Worm (Caenorhabditis elegans) whole organism, mixed stage, embryonic: ENCODE data around the gene Y57G11C.1142.

Source experiments
- M03D4.4 ChIP-seq: sonication (generic microtip); optimal IDR thresholded peaks from 2 replicates; lab custom pipeline; 2017; ENCODE audit warnings: mild to moderate bottlenecking, missing genetic modification characterization, missing compliant biosample characterization
- bed-3 ChIP-seq: fragments of 200-800 bp; sonication (Bioruptor generic); optimal IDR thresholded peaks from 3 replicates; lab custom pipeline; 2018; ENCODE audit warnings: mild to moderate bottlenecking, missing genetic modification characterization, moderate library complexity, missing compliant biosample characterization
- blmp-1 ChIP-seq: fragments of 150-350 bp; optimal IDR thresholded peaks from 2 replicates; lab custom pipeline; 2014; ENCODE audit warnings: missing biosample characterization, missing genetic modification characterization
- ceh-39 ChIP-seq: fragments of 150-350 bp; optimal IDR thresholded peaks from 2 replicates; lab custom pipeline; 2014; ENCODE audit warnings: missing biosample characterization, missing genetic modification characterization
- ceh-43 ChIP-seq: fragments of 200-800 bp; sonication (Bioruptor generic); optimal IDR thresholded peaks from 2 replicates; lab custom pipeline; 2018; ENCODE audit warnings: mild to moderate bottlenecking, missing genetic modification characterization, moderate library complexity, missing compliant biosample characterization
- ceh-83 ChIP-seq: fragments of 200-800 bp; sonication (Bioruptor generic); optimal IDR thresholded peaks from 2 replicates; lab custom pipeline; 2018; ENCODE audit warnings: mild to moderate bottlenecking, missing genetic modification characterization, missing compliant biosample characterization
- ces-1 ChIP-seq: fragments of 150-350 bp; optimal IDR thresholded peaks from 2 replicates; lab custom pipeline; 2014; ENCODE audit warnings: missing biosample characterization, missing genetic modification reagents, missing genetic modification characterization
- cnd-1 ChIP-seq: fragments of 200-800 bp; sonication (Bioruptor generic); optimal IDR thresholded peaks from 2 replicates; lab custom pipeline; 2018; ENCODE audit warnings: mild to moderate bottlenecking, missing genetic modification characterization, missing compliant biosample characterization
- drap-1 ChIP-seq: fragments of 200-800 bp; sonication (Bioruptor generic); optimal IDR thresholded peaks from 3 replicates; lab custom pipeline; 2018; ENCODE audit warnings: mild to moderate bottlenecking, missing genetic modification characterization, missing compliant biosample characterization
- elt-1 ChIP-seq: sonication (generic microtip); optimal IDR thresholded peaks from 2 replicates; lab custom pipeline; 2017; ENCODE audit warnings: missing genetic modification characterization, mild to moderate bottlenecking, missing compliant biosample characterization, antibody characterized with exemption, moderate library complexity, borderline replicate concordance; ENCODE audit not compliant: insufficient read depth
- elt-3 ChIP-seq: fragments of 150-350 bp; optimal IDR thresholded peaks from 2 replicates; lab custom pipeline; 2014; ENCODE audit warnings: missing biosample characterization, missing genetic modification characterization
- flh-1 ChIP-seq: fragments of 200-800 bp; sonication (Bioruptor generic); optimal IDR thresholded peaks from 2 replicates; lab custom pipeline; 2018; ENCODE audit warnings: mild to moderate bottlenecking, missing genetic modification characterization, moderate library complexity, missing compliant biosample characterization
- ham-2 ChIP-seq: fragments of 200-800 bp; sonication (Bioruptor generic); optimal IDR thresholded peaks from 2 replicates; lab custom pipeline; 2018; ENCODE audit warnings: mild to moderate bottlenecking, missing genetic modification characterization, missing compliant biosample characterization
- lin-13 ChIP-seq: fragments of 150-350 bp; optimal IDR thresholded peaks from 2 replicates; lab custom pipeline; 2014; ENCODE audit warnings: missing biosample characterization, missing genetic modification characterization
- lin-32 ChIP-seq: fragments of 200-800 bp; sonication (Bioruptor generic); optimal IDR thresholded peaks from 2 replicates; lab custom pipeline; 2018; ENCODE audit warnings: mild to moderate bottlenecking, missing genetic modification characterization, missing compliant biosample characterization
- lsy-2 ChIP-seq: fragments of 150-350 bp; optimal IDR thresholded peaks from 2 replicates; lab custom pipeline; 2014; ENCODE audit warnings: missing biosample characterization, missing genetic modification characterization
- mab-5 ChIP-seq: fragments of 150-350 bp; optimal IDR thresholded peaks from 2 replicates; lab custom pipeline; 2014; ENCODE audit warnings: missing biosample characterization, missing genetic modification characterization
- mep-1 ChIP-seq: fragments of 150-350 bp; optimal IDR thresholded peaks from 2 replicates; lab custom pipeline; 2017; ENCODE audit warnings: missing biosample characterization, missing genetic modification reagents, missing genetic modification characterization, inconsistent platforms
- mls-2 ChIP-seq: sonication (generic microtip); optimal IDR thresholded peaks from 2 replicates; lab custom pipeline; 2016; ENCODE audit warnings: mild to moderate bottlenecking, missing genetic modification characterization, moderate library complexity, missing compliant biosample characterization
- nhr-12 ChIP-seq: fragments of 150-350 bp; optimal IDR thresholded peaks from 2 replicates; lab custom pipeline; 2014; ENCODE audit warnings: missing biosample characterization, missing genetic modification characterization
- nhr-2 ChIP-seq: fragments of 150-350 bp; optimal IDR thresholded peaks from 2 replicates; lab custom pipeline; 2014; ENCODE audit warnings: missing biosample characterization, missing genetic modification characterization
- nhr-237 ChIP-seq: fragments of 150-350 bp; optimal IDR thresholded peaks from 2 replicates; lab custom pipeline; 2014; ENCODE audit warnings: missing biosample characterization, missing genetic modification characterization
- nhr-28 ChIP-seq: fragments of 150-350 bp; optimal IDR thresholded peaks from 2 replicates; lab custom pipeline; 2014; ENCODE audit warnings: missing biosample characterization, missing genetic modification characterization
- nhr-76 ChIP-seq: sonication (generic microtip); optimal IDR thresholded peaks from 2 replicates; lab custom pipeline; 2017; ENCODE audit warnings: missing biosample characterization, missing genetic modification characterization
- pha-4 ChIP-seq: fragments of 150-350 bp; optimal IDR thresholded peaks from 2 replicates; lab custom pipeline; 2018; ENCODE audit warnings: missing biosample characterization, missing genetic modification reagents, missing genetic modification characterization
- sem-2 ChIP-seq: fragments of 200-800 bp; sonication (Bioruptor generic); optimal IDR thresholded peaks from 2 replicates; lab custom pipeline; 2018; ENCODE audit warnings: mild to moderate bottlenecking, missing genetic modification characterization, missing compliant biosample characterization
- snpc-4 ChIP-seq: fragments of 150-350 bp; optimal IDR thresholded peaks from 2 replicates; lab custom pipeline; 2014; ENCODE audit warnings: missing biosample characterization, missing genetic modification characterization
- sptf-1 ChIP-seq: sonication (generic microtip); optimal IDR thresholded peaks from 2 replicates; lab custom pipeline; 2017; ENCODE audit warnings: mild to moderate bottlenecking, missing genetic modification characterization, moderate library complexity, missing compliant biosample characterization
- tbx-8 ChIP-seq: fragments of 200-800 bp; sonication (Bioruptor generic); optimal IDR thresholded peaks from 2 replicates; lab custom pipeline; 2018; ENCODE audit warnings: mild to moderate bottlenecking, missing genetic modification characterization, moderate library complexity, missing compliant biosample characterization
- unc-120 ChIP-seq: sonication (generic microtip); optimal IDR thresholded peaks from 2 replicates; lab custom pipeline; 2017; ENCODE audit warnings: missing genetic modification characterization, missing compliant biosample characterization; ENCODE audit not compliant: poor library complexity, severe bottlenecking
- unc-39 ChIP-seq: fragments of 150-350 bp; optimal IDR thresholded peaks from 2 replicates; lab custom pipeline; 2014; ENCODE audit warnings: missing biosample characterization, missing genetic modification characterization
- unc-62 ChIP-seq: fragments of 150-350 bp; optimal IDR thresholded peaks from 2 replicates; lab custom pipeline; 2014; ENCODE audit warnings: missing biosample characterization, missing genetic modification reagents, missing genetic modification characterization
- zip-8 ChIP-seq: fragments of 150-350 bp; optimal IDR thresholded peaks from 2 replicates; lab custom pipeline; 2014; ENCODE audit warnings: missing biosample characterization, missing genetic modification characterization
- ztf-11 ChIP-seq: fragments of 150-350 bp; optimal IDR thresholded peaks from 2 replicates; lab custom pipeline; 2014; ENCODE audit warnings: missing biosample characterization, missing genetic modification characterization

The Y57G11C.1142 gene

ce11 chrIV:14763938-14764718 lies 38.3 kb upstream of the Y57G11C.1142 start:
- TF ChIP-seq sptf-1 (tag; lab: Kevin White, UChicago) (no peak), ces-1 (no peak), snpc-4 (tag; lab: Kevin White, UChicago) (no peak), unc-120 (tag; lab: Kevin White, UChicago) (no peak), nhr-237 (tag; lab: Kevin White, UChicago) (no peak), elt-1 (tag; lab: Kevin White, UChicago) (no peak), lsy-2 (tag; lab: Kevin White, UChicago) (no peak), sem-2 (GFP tag; lab: Kevin White, UChicago) (no peak), lin-13 (tag; lab: Kevin White, UChicago) (no peak), zip-8 (no peak), tbx-8 (no peak)

ce11 chrIV:14764719-14765173 lies 37.7 kb upstream of the Y57G11C.1142 start:
- no peak for TF ChIP-seq ham-2 (GFP tag; lab: Kevin White, UChicago)
- TF ChIP-seq unc-62 (GFP tag; lab: Kevin White, UChicago), result no peak
- TF ChIP-seq mep-1, result no peak
- TF ChIP-seq M03D4.4 (tag; lab: Kevin White, UChicago), result no peak
- TF ChIP-seq snpc-4 (tag; lab: Kevin White, UChicago), result no peak
- TF ChIP-seq elt-1 (tag; lab: Kevin White, UChicago), result no peak
- TF ChIP-seq flh-1 (GFP tag; lab: Kevin White, UChicago), result no peak
- no peak for TF ChIP-seq elt-3 (tag; lab: Kevin White, UChicago)
- TF ChIP-seq, all 35 proteins: peak for 0

- TF ChIP-seq lsy-2 (tag; lab: Kevin White, UChicago) (no peak), unc-39 (tag; lab: Kevin White, UChicago) (no peak), bed-3 (GFP tag; lab: Kevin White, UChicago) (no peak)
Measured at ce11 chrIV:14765336-14765735, 37.1 kb upstream of the Y57G11C.1142 start, which contains the start of gene Y57G11C.5. TSS of gene Y57G11C.5 (minus strand) at chrIV:14765436.

- no peak for TF ChIP-seq lin-13 (tag; lab: Kevin White, UChicago)
- TF ChIP-seq sptf-1 (tag; lab: Kevin White, UChicago), result no peak
- no peak for TF ChIP-seq elt-1 (tag; lab: Kevin White, UChicago)
- no peak for TF ChIP-seq unc-62 (GFP tag; lab: Kevin White, UChicago)
- no peak for TF ChIP-seq blmp-1 (tag; lab: Kevin White, UChicago)
- TF ChIP-seq nhr-12 (tag; lab: Kevin White, UChicago), result no peak
- no peak for TF ChIP-seq sem-2 (GFP tag; lab: Kevin White, UChicago)
- TF ChIP-seq tbx-8, result no peak
- no peak for TF ChIP-seq nhr-237 (tag; lab: Kevin White, UChicago)
- TF ChIP-seq cnd-1 (tag; lab: Kevin White, UChicago), result no peak
- TF ChIP-seq flh-1 (GFP tag; lab: Kevin White, UChicago), result no peak
- no peak for TF ChIP-seq M03D4.4 (tag; lab: Kevin White, UChicago)
- TF ChIP-seq pha-4 (tag; lab: Kevin White, UChicago), result no peak
- TF ChIP-seq nhr-2 (tag; lab: Kevin White, UChicago), result no peak
- TF ChIP-seq ceh-83, result no peak
- TF ChIP-seq mls-2 (tag; lab: Kevin White, UChicago), result no peak
- TF ChIP-seq ces-1, result no peak
- TF ChIP-seq ztf-11 (tag; lab: Kevin White, UChicago), result no peak
- no peak for TF ChIP-seq ceh-39 (tag; lab: Kevin White, UChicago)
- TF ChIP-seq unc-120 (tag; lab: Kevin White, UChicago), result no peak
Measured at ce11 chrIV:14766382-14766781, 36.0 kb upstream of the Y57G11C.1142 start, which contains the start of gene vti-1. TSS of gene vti-1 (minus strand) at chrIV:14766665.

ce11 chrIV:14767693-14768251 lies 34.6 kb upstream of the Y57G11C.1142 start, which contains the start of the genes mrps-7 and Y57G11C.3:
TSS of gene mrps-7 (minus strand) at chrIV:14767730.
TSS of gene Y57G11C.3 (plus strand) at chrIV:14768201.
- no peak for TF ChIP-seq elt-3 (tag; lab: Kevin White, UChicago)
- no peak for TF ChIP-seq ztf-11 (tag; lab: Kevin White, UChicago)
- peak; percentile 9 for TF ChIP-seq M03D4.4 (tag; lab: Kevin White, UChicago)
- no peak for TF ChIP-seq nhr-28 (tag; lab: Kevin White, UChicago)
- no peak for TF ChIP-seq nhr-76 (tag; lab: Kevin White, UChicago)
- TF ChIP-seq mep-1, result peak; percentile 95
- TF ChIP-seq sptf-1 (tag; lab: Kevin White, UChicago), result peak; percentile 6
- peak; percentile 81 for TF ChIP-seq lsy-2 (tag; lab: Kevin White, UChicago)
- peak; percentile 75 for TF ChIP-seq ces-1
- TF ChIP-seq ceh-43 (GFP tag; lab: Kevin White, UChicago), result no peak
- peak; percentile 48 for TF ChIP-seq cnd-1 (tag; lab: Kevin White, UChicago)
- TF ChIP-seq flh-1 (GFP tag; lab: Kevin White, UChicago), result no peak
- peak; percentile 86 for TF ChIP-seq ceh-39 (tag; lab: Kevin White, UChicago)
- TF ChIP-seq unc-120 (tag; lab: Kevin White, UChicago), result no peak
- TF ChIP-seq nhr-237 (tag; lab: Kevin White, UChicago), result peak; percentile 92
- TF ChIP-seq unc-62 (GFP tag; lab: Kevin White, UChicago), result peak; percentile 44
- TF ChIP-seq lin-13 (tag; lab: Kevin White, UChicago), result peak; percentile 92
- TF ChIP-seq snpc-4 (tag; lab: Kevin White, UChicago), result no peak
- no peak for TF ChIP-seq zip-8
- peak; percentile 4 for TF ChIP-seq nhr-2 (tag; lab: Kevin White, UChicago)
- no peak for TF ChIP-seq blmp-1 (tag; lab: Kevin White, UChicago)
- TF ChIP-seq mab-5, result peak; percentile 4
- TF ChIP-seq tbx-8, result no peak
- TF ChIP-seq ceh-83, result no peak
- peak; percentile 23 for TF ChIP-seq drap-1 (GFP tag; lab: Kevin White, UChicago)
- TF ChIP-seq lin-32 (GFP tag; lab: Kevin White, UChicago), result no peak
- peak; percentile 94 for TF ChIP-seq pha-4 (tag; lab: Kevin White, UChicago)
